Fruit fly (Drosophila melanogaster): ENCODE data around the gene Apl.

Apl gene

DNA sequence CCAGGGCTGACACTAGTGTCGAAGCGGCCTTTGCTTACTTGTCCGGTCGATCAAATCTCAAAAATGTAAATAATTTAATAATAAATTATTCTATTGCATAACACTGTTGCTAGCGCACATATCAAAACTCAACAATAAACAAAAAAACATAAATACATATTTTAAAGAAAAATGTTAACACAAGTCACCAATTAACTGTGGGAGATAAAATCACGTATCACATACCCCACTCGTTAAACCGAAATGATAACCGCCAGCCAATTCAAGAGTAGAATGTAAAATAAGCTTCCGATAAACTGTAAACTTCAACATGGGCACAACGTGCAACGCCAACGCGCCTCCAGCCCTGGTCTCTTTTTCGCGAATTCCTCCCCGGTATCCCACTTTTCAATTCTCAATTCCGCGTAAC, 7.8 kb downstream of the Apl start, which contains the start of gene Arts (continued):
- no peak for TF ChIP-seq sob (GFP tag; IDR thresholded peaks at IDR 0.05)
- no peak for TF ChIP-seq HLH3B (GFP tag; IDR thresholded peaks at IDR 0.05)
- TF ChIP-seq yki (optimal IDR thresholded peaks at IDR 0.05) = no peak
- peak; percentile 18 for TF ChIP-seq CG1603 (tag; optimal IDR thresholded peaks at IDR 0.05)
- TF ChIP-seq Pdp1 (GFP tag; optimal IDR thresholded peaks at IDR 0.05) = peak in 1 of 2 experiments; percentile 60
- TF ChIP-seq NC2α (GFP tag; optimal IDR thresholded peaks at IDR 0.05) = no peak
- no peak for TF ChIP-seq fd64A (GFP tag; optimal IDR thresholded peaks at IDR 0.05)
- TF ChIP-seq CG3281 (GFP tag; optimal IDR thresholded peaks at IDR 0.05) = peak; percentile 43
- TF ChIP-seq Lim3 (GFP tag; IDR thresholded peaks at IDR 0.05) = no peak
- no peak for TF ChIP-seq cato (GFP tag; optimal IDR thresholded peaks at IDR 0.05; ENCODE audit: borderline replicate concordance)
- peak; percentile 26 for TF ChIP-seq CG4328 (GFP tag; optimal IDR thresholded peaks at IDR 0.05)
- no peak for TF ChIP-seq Scr (GFP tag; IDR thresholded peaks at IDR 0.05; ENCODE audit: partially characterized antibody)
- no peak for TF ChIP-seq onecut (GFP tag; IDR thresholded peaks at IDR 0.05)
- no peak for TF ChIP-seq CG2889 (GFP tag; IDR thresholded peaks at IDR 0.05)
- no peak for TF ChIP-seq CG15479 (GFP tag; optimal IDR thresholded peaks at IDR 0.05)
- TF ChIP-seq CG32767 (GFP tag; IDR thresholded peaks at IDR 0.05) = no peak
- no peak for TF ChIP-seq hbn (GFP tag; IDR thresholded peaks at IDR 0.05; ENCODE audit: partially characterized antibody)
- TF ChIP-seq gem (tag; optimal IDR thresholded peaks at IDR 0.05) = peak; percentile 45
- TF ChIP-seq wdn (GFP tag; IDR thresholded peaks at IDR 0.05) = no peak
- TF ChIP-seq bab2 (GFP tag; optimal IDR thresholded peaks at IDR 0.05) = no peak
- no peak for TF ChIP-seq org-1 (GFP tag; optimal IDR thresholded peaks at IDR 0.05)
- TF ChIP-seq vvl (GFP tag; IDR thresholded peaks at IDR 0.05) = no peak
- TF ChIP-seq CG13775 (GFP tag; optimal IDR thresholded peaks at IDR 0.05) = peak; percentile 61
- no peak for TF ChIP-seq CG14965 (GFP tag; optimal IDR thresholded peaks at IDR 0.05; ENCODE audit: borderline replicate concordance)
- no peak for TF ChIP-seq CG4820 (GFP tag; optimal IDR thresholded peaks at IDR 0.05)
- TF ChIP-seq CG18619 (GFP tag; optimal IDR thresholded peaks at IDR 0.05) = no peak
- peak; percentile 6 for TF ChIP-seq twi (tag; optimal IDR thresholded peaks at IDR 0.05)
- no peak for TF ChIP-seq usp (GFP tag; optimal IDR thresholded peaks at IDR 0.05)
- no peak for TF ChIP-seq CG10654 (GFP tag; optimal IDR thresholded peaks at IDR 0.05)
- TF ChIP-seq CG16863 (GFP tag; optimal IDR thresholded peaks at IDR 0.05) = no peak
- no peak for TF ChIP-seq ac (GFP tag; optimal IDR thresholded peaks at IDR 0.05)
- TF ChIP-seq dysf (GFP tag; IDR thresholded peaks at IDR 0.05) = no peak
- TF ChIP-seq grn (GFP tag; optimal IDR thresholded peaks at IDR 0.05) = peak; percentile 29
- TF ChIP-seq jigr1 (GFP tag; IDR thresholded peaks at IDR 0.05) = no peak
- no peak for TF ChIP-seq Oaz (GFP tag; IDR thresholded peaks at IDR 0.05)
- TF ChIP-seq Camta (GFP tag; optimal IDR thresholded peaks at IDR 0.05) = no peak
- no peak for TF ChIP-seq CG11456 (GFP tag; IDR thresholded peaks at IDR 0.05)
- no peak for TF ChIP-seq CG7745 (tag; optimal IDR thresholded peaks at IDR 0.05)
- peak; percentile 15 for TF ChIP-seq Meics (GFP tag; optimal IDR thresholded peaks at IDR 0.05)
- peak; percentile 66 for TF ChIP-seq sens (GFP tag)
- no peak for TF ChIP-seq CG33213 (GFP tag; optimal IDR thresholded peaks at IDR 0.05)
- no peak for TF ChIP-seq psq (GFP tag; optimal IDR thresholded peaks at IDR 0.05)
- TF ChIP-seq Atf3 (GFP tag; optimal IDR thresholded peaks at IDR 0.05) = no peak
- TF ChIP-seq CG5245 (GFP tag; optimal IDR thresholded peaks at IDR 0.05) = no peak
- TF ChIP-seq CG2712 (tag; optimal IDR thresholded peaks at IDR 0.05) = peak; percentile 47
- TF ChIP-seq CG9932 (GFP tag; IDR thresholded peaks at IDR 0.05) = no peak
- no peak for TF ChIP-seq lov (optimal IDR thresholded peaks at IDR 0.05)
- no peak for TF ChIP-seq lov (GFP tag; IDR thresholded peaks at IDR 0.05)
- no peak for TF ChIP-seq Hr78 (GFP tag; optimal IDR thresholded peaks at IDR 0.05)
- TF ChIP-seq wek (GFP tag; optimal IDR thresholded peaks at IDR 0.05) = no peak
- TF ChIP-seq unpg (GFP tag; optimal IDR thresholded peaks at IDR 0.05) = peak; percentile 12
- TF ChIP-seq Chrac-16 (GFP tag; optimal IDR thresholded peaks at IDR 0.05) = peak; percentile 25
- no peak for TF ChIP-seq sisA (GFP tag; IDR thresholded peaks at IDR 0.05)

Measured in whole organism, embryonic.